Worm (Caenorhabditis elegans) whole organism, early embryonic: ENCODE measurements around the gene fbxa-143.

Experiments
- ama-1 ChIP-seq: fragments of 150-350 bp; optimal IDR thresholded peaks from 2 replicates; lab custom pipeline; 2014
- flt-1 ChIP-seq: fragments of 200-800 bp; sonication (Bioruptor generic); IDR thresholded peaks from 2 replicates; pipeline ENCODE4 v1.3.6; 2022; ENCODE audit warnings: missing genetic modification characterization, missing compliant biosample characterization
- hmbx-1 ChIP-seq: sonication (generic microtip); optimal IDR thresholded peaks from 2 replicates; lab custom pipeline; 2016; ENCODE audit warnings: mild to moderate bottlenecking, missing genetic modification characterization, missing compliant biosample characterization
- hmg-4 ChIP-seq: fragments of 200-800 bp; sonication (Bioruptor generic); optimal IDR thresholded peaks from 2 replicates; lab custom pipeline; 2018; ENCODE audit warnings: mild to moderate bottlenecking, missing genetic modification characterization, missing compliant biosample characterization
- hnd-1 ChIP-seq: sonication (generic microtip); optimal IDR thresholded peaks from 2 replicates; lab custom pipeline; 2016; ENCODE audit warnings: missing genetic modification characterization, missing compliant biosample characterization
- pes-1 ChIP-seq: fragments of 200-800 bp; sonication (Bioruptor generic); IDR thresholded peaks from 2 replicates; pipeline ENCODE4 v1.3.6; 2022; ENCODE audit warnings: missing genetic modification reagents, missing genetic modification characterization, missing compliant biosample characterization
- scrt-1 ChIP-seq: fragments of 200-800 bp; sonication (Bioruptor generic); IDR thresholded peaks from 2 replicates; pipeline ENCODE4 v1.3.6; 2022; ENCODE audit warnings: missing genetic modification characterization, missing compliant biosample characterization
- tbx-11 ChIP-seq: fragments of 200-800 bp; sonication (Bioruptor generic); IDR thresholded peaks from 2 replicates; pipeline ENCODE4 v1.3.6; 2022; ENCODE audit warnings: missing genetic modification characterization, missing compliant biosample characterization

- TF ChIP-seq pes-1 (no peak), scrt-1 (GFP tag; lab: Robert Waterston, UW) (no peak), ama-1 (lab: Kevin White, UChicago) (no peak), flt-1 (GFP tag; lab: Robert Waterston, UW) (no peak), tbx-11 (GFP tag; lab: Robert Waterston, UW) (no peak), hnd-1 (tag; lab: Kevin White, UChicago) (no peak), hmg-4 (GFP tag; lab: Kevin White, UChicago) (no peak), hmbx-1 (tag; lab: Kevin White, UChicago) (no peak)
Observed at ce11 chrV:16175757-16176156, 48.5 kb upstream of the fbxa-143 start, which contains the start of gene cyp-33D1.
